Fruit fly (Drosophila melanogaster) whole organism, embryonic: ENCODE measurements around the gene Prp5.
A peak's percentile ranks its signal among the peaks of the same experiment; 100 is the strongest.

Source experiments
- Atf6 ChIP-seq: fragments of 200-800 bp; sonication (Bioruptor generic); IDR thresholded peaks from 2 replicates; pipeline ENCODE4 v1.3.6; 2022; ENCODE audit warnings: missing biosample characterization, missing genetic modification characterization
- B-H2 ChIP-seq: fragments of 200-800 bp; sonication (Bioruptor generic); optimal IDR thresholded peaks from 2 replicates; lab custom pipeline; 2018; ENCODE audit warnings: missing biosample characterization, mild to moderate bottlenecking, missing genetic modification characterization
- CG10274 ChIP-seq: fragments of 200-800 bp; sonication (Bioruptor generic); optimal IDR thresholded peaks from 3 replicates; lab custom pipeline; 2017; ENCODE audit warnings: missing biosample characterization, mild to moderate bottlenecking, missing genetic modification characterization
- CG10654 ChIP-seq: fragments of 200-800 bp; sonication (Bioruptor generic); optimal IDR thresholded peaks from 2 replicates; lab custom pipeline; 2016; ENCODE audit warnings: missing biosample characterization, missing genetic modification characterization
- CG11085 ChIP-seq: fragments of 200-800 bp; sonication (Bioruptor generic); IDR thresholded peaks from 2 replicates; pipeline ENCODE4 v1.3.6; 2022; ENCODE audit warnings: missing biosample characterization, missing genetic modification characterization
- CG12769 ChIP-seq: fragments of 200-800 bp; sonication (Bioruptor generic); optimal IDR thresholded peaks from 2 replicates; lab custom pipeline; 2019; ENCODE audit warnings: missing biosample characterization, mild to moderate bottlenecking, missing genetic modification characterization, moderate library complexity
- CG12942 ChIP-seq: fragments of 200-800 bp; sonication (Bioruptor generic); optimal IDR thresholded peaks from 3 replicates; lab custom pipeline; 2016; ENCODE audit warnings: missing biosample characterization, missing genetic modification characterization
- CG14860 ChIP-seq: fragments of 200-800 bp; sonication (Bioruptor generic); IDR thresholded peaks from 3 replicates; pipeline ENCODE4 v1.3.6; 2022; ENCODE audit warnings: missing biosample characterization, missing genetic modification characterization; ENCODE audit not compliant: partially characterized antibody
- CG15514 ChIP-seq: fragments of 200-800 bp; sonication (Bioruptor generic); optimal IDR thresholded peaks from 3 replicates; lab custom pipeline; 2017; ENCODE audit warnings: missing biosample characterization, missing genetic modification characterization, mild to moderate bottlenecking, moderate library complexity, missing genetic modification reagents
- CG17385 ChIP-seq: fragments of 200-800 bp; sonication (Bioruptor generic); optimal IDR thresholded peaks from 3 replicates; lab custom pipeline; 2018; ENCODE audit warnings: missing biosample characterization, mild to moderate bottlenecking, missing genetic modification characterization
- CG17612 ChIP-seq: fragments of 200-800 bp; sonication (Bioruptor generic); IDR thresholded peaks from 2 replicates; pipeline ENCODE4 v1.3.6; 2022; ENCODE audit warnings: missing biosample characterization, missing genetic modification characterization
- CG2889 ChIP-seq: fragments of 200-800 bp; sonication (Bioruptor generic); IDR thresholded peaks from 3 replicates; pipeline ENCODE4 v1.3.6; 2022; ENCODE audit warnings: missing biosample characterization, missing genetic modification characterization
- CG30431 ChIP-seq: fragments of 200-800 bp; sonication (Bioruptor generic); optimal IDR thresholded peaks from 2 replicates; lab custom pipeline; 2017; ENCODE audit warnings: missing biosample characterization, missing genetic modification characterization
- CG3281 ChIP-seq: fragments of 200-800 bp; sonication (Bioruptor generic); optimal IDR thresholded peaks from 3 replicates; lab custom pipeline; 2017; ENCODE audit warnings: missing biosample characterization, mild to moderate bottlenecking, missing genetic modification characterization
- CG3995 ChIP-seq: fragments of 200-800 bp; sonication (Bioruptor generic); optimal IDR thresholded peaks from 3 replicates; lab custom pipeline; 2016; ENCODE audit warnings: missing biosample characterization, missing genetic modification characterization
- CG4282 ChIP-seq: fragments of 200-800 bp; sonication (Bioruptor generic); optimal IDR thresholded peaks from 2 replicates; lab custom pipeline; 2016; ENCODE audit warnings: missing biosample characterization, missing genetic modification characterization
- CG4328 ChIP-seq: fragments of 200-800 bp; sonication (Bioruptor generic); optimal IDR thresholded peaks from 3 replicates; lab custom pipeline; 2017; ENCODE audit warnings: missing biosample characterization, missing genetic modification reagents, missing genetic modification characterization
- CG4360 ChIP-seq: fragments of 200-800 bp; sonication (Bioruptor generic); IDR thresholded peaks from 2 replicates; pipeline ENCODE4 v1.3.6; 2022; ENCODE audit warnings: missing biosample characterization, missing genetic modification characterization
- CG43689 ChIP-seq: fragments of 200-800 bp; sonication (Bioruptor generic); IDR thresholded peaks from 2 replicates; pipeline ENCODE4 v1.3.6; 2022; ENCODE audit warnings: missing biosample characterization, missing genetic modification characterization
- CG4707 ChIP-seq: fragments of 200-800 bp; sonication (Bioruptor generic); optimal IDR thresholded peaks from 2 replicates; lab custom pipeline; 2018; ENCODE audit warnings: missing biosample characterization, mild to moderate bottlenecking, missing genetic modification characterization, moderate library complexity
- CG5245 ChIP-seq: fragments of 200-800 bp; sonication (Bioruptor generic); optimal IDR thresholded peaks from 3 replicates; lab custom pipeline; 2016; ENCODE audit warnings: missing biosample characterization, missing genetic modification characterization
- CG7372 ChIP-seq: fragments of 200-800 bp; sonication (Bioruptor generic); IDR thresholded peaks from 2 replicates; pipeline ENCODE4 v1.3.6; 2022; ENCODE audit warnings: missing biosample characterization, missing genetic modification characterization
- CG8281 ChIP-seq: fragments of 200-800 bp; sonication (Bioruptor generic); optimal IDR thresholded peaks from 2 replicates; lab custom pipeline; 2018; ENCODE audit warnings: missing biosample characterization, mild to moderate bottlenecking, missing genetic modification characterization, moderate library complexity
- Deaf1 ChIP-seq: fragments of 200-800 bp; optimal IDR thresholded peaks from 3 replicates; lab custom pipeline; 2019; ENCODE audit warnings: missing biosample characterization, mild to moderate bottlenecking, missing genetic modification characterization, moderate library complexity
- Doc3 ChIP-seq: fragments of 200-800 bp; sonication (Bioruptor generic); IDR thresholded peaks from 3 replicates; pipeline ENCODE4 v1.3.6; 2022; ENCODE audit warnings: missing biosample characterization, missing genetic modification characterization; ENCODE audit not compliant: partially characterized antibody
- E2f2 ChIP-seq: fragments of 200-800 bp; sonication (Bioruptor generic); IDR thresholded peaks from 2 replicates; pipeline ENCODE4 v1.3.6; 2022; ENCODE audit warnings: missing biosample characterization, missing genetic modification characterization
- Meics ChIP-seq: fragments of 200-800 bp; sonication (Bioruptor generic); optimal IDR thresholded peaks from 2 replicates; lab custom pipeline; 2017; ENCODE audit warnings: missing biosample characterization, mild to moderate bottlenecking, missing genetic modification characterization
- Poxn ChIP-seq: fragments of 200-800 bp; sonication (Bioruptor generic); IDR thresholded peaks from 2 replicates; pipeline ENCODE4 v1.3.6; 2022; ENCODE audit warnings: missing biosample characterization, missing genetic modification characterization
- Xbp1 ChIP-seq: fragments of 200-800 bp; sonication (Bioruptor generic); optimal IDR thresholded peaks from 3 replicates; lab custom pipeline; 2016; ENCODE audit warnings: missing biosample characterization, mild to moderate bottlenecking, missing genetic modification characterization
- amos ChIP-seq: fragments of 200-800 bp; sonication (Bioruptor generic); IDR thresholded peaks from 2 replicates; pipeline ENCODE4 v1.3.6; 2022; ENCODE audit warnings: missing biosample characterization, missing genetic modification characterization; ENCODE audit not compliant: partially characterized antibody
- caup ChIP-seq: fragments of 200-800 bp; sonication (Bioruptor generic); optimal IDR thresholded peaks from 3 replicates; lab custom pipeline; 2017; ENCODE audit warnings: missing biosample characterization, mild to moderate bottlenecking, missing genetic modification characterization, moderate library complexity; ENCODE audit not compliant: severe bottlenecking
- crp ChIP-seq, 2 experiments: fragments of 200-800 bp; sonication (Bioruptor generic); optimal IDR thresholded peaks; 2 replicates in 1 of 2; 3 replicates in 1 of 2; lab custom pipeline; 2017; ENCODE audit warnings: missing biosample characterization in 2 of 2, missing genetic modification characterization in 2 of 2, mild to moderate bottlenecking in 1 of 2, moderate library complexity in 1 of 2
- dan ChIP-seq: fragments of 200-800 bp; sonication (Bioruptor generic); IDR thresholded peaks from 2 replicates; pipeline ENCODE4 v1.3.6; 2022; ENCODE audit warnings: missing biosample characterization, missing genetic modification characterization
- ftz-f1 ChIP-seq: fragments of 200-800 bp; sonication (Bioruptor generic); optimal IDR thresholded peaks from 2 replicates; lab custom pipeline; 2016; ENCODE audit warnings: missing biosample characterization, missing genetic modification characterization
- gcm ChIP-seq: fragments of 200-800 bp; sonication (Bioruptor generic); optimal IDR thresholded peaks from 2 replicates; lab custom pipeline; 2019; ENCODE audit warnings: missing biosample characterization, mild to moderate bottlenecking, missing genetic modification characterization, moderate library complexity
- gem ChIP-seq: fragments of 200-800 bp; sonication (Bioruptor generic); optimal IDR thresholded peaks from 2 replicates; lab custom pipeline; 2019; ENCODE audit warnings: missing biosample characterization, mild to moderate bottlenecking, missing genetic modification characterization, moderate library complexity
- gsb-n ChIP-seq: fragments of 200-800 bp; sonication (Bioruptor generic); optimal IDR thresholded peaks from 3 replicates; lab custom pipeline; 2018; ENCODE audit warnings: missing biosample characterization, mild to moderate bottlenecking, missing genetic modification characterization
- knrl ChIP-seq: fragments of 200-800 bp; sonication (Bioruptor generic); IDR thresholded peaks from 3 replicates; pipeline ENCODE4 v1.3.6; 2022; ENCODE audit warnings: missing biosample characterization, missing genetic modification characterization; ENCODE audit not compliant: partially characterized antibody
- lov ChIP-seq, 2 experiments: fragments of 200-800 bp in 1 of 2; fragments of >200 bp in 1 of 2; sonication (Bioruptor generic) in 1 of 2; IDR thresholded peaks in 1 of 2; optimal IDR thresholded peaks in 1 of 2; 2 replicates in 1 of 2; 3 replicates in 1 of 2; pipeline versions ENCODE4 v1.3.6 to Lab custom; 2017 to 2022; ENCODE audit warnings: missing biosample characterization in 1 of 2, missing genetic modification characterization in 1 of 2
- nau ChIP-seq: fragments of 200-800 bp; sonication (Bioruptor generic); optimal IDR thresholded peaks from 3 replicates; lab custom pipeline; 2017; ENCODE audit warnings: missing biosample characterization, mild to moderate bottlenecking, missing genetic modification characterization, missing genetic modification reagents
- nmo ChIP-seq: fragments of 200-800 bp; sonication (Bioruptor generic); optimal IDR thresholded peaks from 2 replicates; lab custom pipeline; 2018; ENCODE audit warnings: missing biosample characterization, mild to moderate bottlenecking, missing genetic modification characterization, moderate library complexity
- pb ChIP-seq: fragments of 200-800 bp; sonication (Bioruptor generic); optimal IDR thresholded peaks from 3 replicates; lab custom pipeline; 2016; ENCODE audit warnings: missing biosample characterization, missing genetic modification characterization
- pzg ChIP-seq: fragments of 200-800 bp; sonication (Bioruptor generic); optimal IDR thresholded peaks from 3 replicates; lab custom pipeline; 2018; ENCODE audit warnings: missing biosample characterization, mild to moderate bottlenecking, missing genetic modification characterization, moderate library complexity
- slbo ChIP-seq: fragments of 200-800 bp; sonication (Bioruptor generic); IDR thresholded peaks from 2 replicates; pipeline ENCODE4 v1.3.6; 2022; ENCODE audit warnings: missing biosample characterization, missing genetic modification characterization
- sna ChIP-seq: fragments of 200-800 bp; sonication (Bioruptor generic); IDR thresholded peaks from 2 replicates; pipeline ENCODE4 v1.3.6; 2022; ENCODE audit warnings: missing biosample characterization, missing genetic modification characterization; ENCODE audit not compliant: partially characterized antibody
- ttk ChIP-seq: fragments of 200-800 bp; sonication (Bioruptor generic); IDR thresholded peaks from 2 replicates; pipeline ENCODE4 v2.1.2; 2022; ENCODE audit warnings: missing biosample characterization, missing genetic modification characterization
- zen ChIP-seq: fragments of 200-800 bp; sonication (Bioruptor generic); optimal IDR thresholded peaks from 3 replicates; lab custom pipeline; 2018; ENCODE audit warnings: missing biosample characterization, mild to moderate bottlenecking, missing genetic modification characterization, moderate library complexity

Gene Prp5

DNA sequence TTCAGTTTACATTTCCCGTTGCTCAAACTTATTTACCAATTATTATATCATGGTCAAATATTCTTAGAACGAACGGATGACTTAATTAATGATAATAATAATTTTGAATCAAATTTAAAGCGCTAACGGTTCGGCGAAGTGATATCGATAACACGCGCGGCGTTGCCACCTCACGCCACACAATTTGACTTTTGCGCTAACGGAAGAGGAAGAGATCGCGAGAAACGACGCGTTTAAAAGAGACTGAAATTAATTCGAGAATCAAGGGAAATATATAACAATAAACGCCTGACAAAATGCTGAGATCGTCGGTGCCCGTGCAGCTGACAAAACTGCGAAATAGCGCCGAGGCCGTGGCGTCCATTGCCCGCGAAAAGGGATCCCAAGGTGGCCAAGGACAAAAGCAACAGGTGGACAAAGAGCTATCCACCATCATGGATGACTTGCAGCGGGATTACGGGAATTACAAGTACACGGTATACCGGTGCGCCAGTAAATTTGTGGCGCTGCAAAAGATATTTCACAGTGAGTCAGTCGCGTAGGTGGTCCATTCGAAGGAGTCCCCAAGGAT is 16.7 kb upstream of the Prp5 start, which contains the start of gene dah (continued):
- no peak for TF ChIP-seq CG4707
- peak; percentile 95 for TF ChIP-seq CG17385 (GFP tag; lab: Kevin White, UChicago)
- no peak for TF ChIP-seq CG4328 (GFP tag; lab: Kevin White, UChicago)
- TF ChIP-seq knrl (GFP tag; lab: Robert Waterston, UW), result no peak
- TF ChIP-seq gcm, result no peak
- no peak for TF ChIP-seq nmo (GFP tag; lab: Kevin White, UChicago)
- peak; percentile 29; the same call in 1 of the 2 replicates for TF ChIP-seq amos (GFP tag; lab: Robert Waterston, UW)
- TF ChIP-seq B-H2, result no peak
- TF ChIP-seq CG2889 (GFP tag; lab: Robert Waterston, UW), result no peak
- no peak for TF ChIP-seq caup
- no peak for TF ChIP-seq zen (tag; lab: Kevin White, UChicago)
- TF ChIP-seq nau (GFP tag; lab: Kevin White, UChicago), result no peak
- peak in 1 of 2 experiments; percentile 33 for TF ChIP-seq crp (GFP tag; optimal IDR thresholded peaks at IDR 0.05; lab: Kevin White, UChicago)
- no peak for TF ChIP-seq CG3281 (GFP tag; lab: Kevin White, UChicago)
- TF ChIP-seq Atf6 (GFP tag; lab: Robert Waterston, UW), result no peak
- TF ChIP-seq gsb-n (tag; lab: Kevin White, UChicago), result no peak
- no peak for TF ChIP-seq CG7372
- no peak for TF ChIP-seq CG14860 (GFP tag; lab: Robert Waterston, UW)
- peak; percentile 23; the same call in 1 of the 3 replicates for TF ChIP-seq Doc3 (GFP tag; lab: Robert Waterston, UW)
- TF ChIP-seq lov (optimal IDR thresholded peaks at IDR 0.05; lab: Kevin White, UChicago), result no peak
- TF ChIP-seq lov (GFP tag; IDR thresholded peaks at IDR 0.05; lab: Robert Waterston, UW), result no peak
- no peak for TF ChIP-seq gem (tag; lab: Kevin White, UChicago)
- no peak for TF ChIP-seq CG11085 (GFP tag; lab: Robert Waterston, UW)
- no peak for TF ChIP-seq Deaf1 (tag; lab: Kevin White, UChicago)
- no peak for TF ChIP-seq CG4282 (GFP tag; lab: Kevin White, UChicago)
- no peak for TF ChIP-seq ttk (GFP tag; lab: Robert Waterston, UW)
- TF ChIP-seq CG15514 (GFP tag; lab: Kevin White, UChicago), result peak; percentile 49
- TF ChIP-seq E2f2 (GFP tag; lab: Robert Waterston, UW), result peak; percentile 89
- peak; percentile 56 for TF ChIP-seq pzg (GFP tag; lab: Kevin White, UChicago)
- no peak for TF ChIP-seq CG10274

DNA sequence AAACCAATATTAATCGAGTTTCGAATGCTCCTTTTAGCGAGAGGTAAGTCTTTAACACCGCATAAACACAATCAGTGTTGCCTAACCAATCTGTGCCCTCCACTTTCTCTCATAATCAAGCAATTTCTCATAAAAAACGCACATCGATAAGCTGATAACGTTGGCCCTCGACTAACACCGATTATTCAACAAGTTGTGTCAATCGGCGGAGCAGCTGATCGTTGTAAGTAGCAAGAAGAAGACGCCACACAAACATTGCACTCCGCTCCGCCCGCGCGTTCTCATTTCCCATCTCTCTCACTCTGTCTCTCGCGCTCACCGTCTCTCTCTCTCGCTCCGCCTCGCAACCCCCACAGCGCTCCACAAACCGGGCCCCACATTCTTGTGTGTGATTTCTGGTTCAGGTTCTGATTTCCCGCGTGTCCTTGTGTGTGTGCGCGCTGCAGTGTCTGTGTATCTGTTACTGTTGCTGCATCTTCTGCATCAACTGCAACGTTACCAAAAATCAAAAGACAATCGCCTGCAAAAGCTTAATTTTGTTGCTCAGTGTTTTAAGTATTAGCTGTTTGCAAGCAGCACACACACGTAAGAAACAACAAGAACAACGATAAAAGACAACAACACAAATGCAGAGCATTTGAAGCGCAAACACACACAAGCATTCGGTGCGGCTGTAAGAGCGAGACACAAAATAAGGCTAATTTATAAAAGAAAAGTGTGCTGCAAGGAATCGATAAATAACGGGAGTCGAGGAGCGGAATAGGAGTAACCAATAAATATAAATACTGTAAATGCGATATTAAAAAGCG is 11.7 kb upstream of the Prp5 start, which contains the start of the genes CG9114 and HDAC6:
TSS of gene CG9114 (minus strand) at position 89 of the 809 bp plus-strand sequence.
TSS of gene HDAC6 (plus strand) at position 245 of the 809 bp plus-strand sequence.
- peak; percentile 31 for TF ChIP-seq pb (GFP tag; lab: Kevin White, UChicago)
- no peak for TF ChIP-seq CG30431 (GFP tag; lab: Kevin White, UChicago)
- TF ChIP-seq CG3995, result no peak
- peak; percentile 59 for TF ChIP-seq ftz-f1 (GFP tag; lab: Kevin White, UChicago)
- TF ChIP-seq CG10274, result no peak
- no peak for TF ChIP-seq CG43689 (GFP tag; lab: Robert Waterston, UW)
- TF ChIP-seq CG5245 (GFP tag; lab: Kevin White, UChicago), result no peak
- TF ChIP-seq Poxn, result no peak
- TF ChIP-seq sna (GFP tag; lab: Robert Waterston, UW), result peak; percentile 93
- TF ChIP-seq CG4360 (GFP tag; lab: Robert Waterston, UW), result peak; percentile 57
- TF ChIP-seq CG10654 (GFP tag; lab: Kevin White, UChicago), result no peak
- TF ChIP-seq Atf6 (GFP tag; lab: Robert Waterston, UW), result no peak
- no peak for TF ChIP-seq CG8281 (tag; lab: Kevin White, UChicago)
- no peak for TF ChIP-seq dan (GFP tag; lab: Robert Waterston, UW)
- TF ChIP-seq Meics (GFP tag; lab: Kevin White, UChicago), result peak; percentile 27
- TF ChIP-seq crp (GFP tag; optimal IDR thresholded peaks at IDR 0.05; lab: Kevin White, UChicago), result peak; percentile 22 to 90
- no peak for TF ChIP-seq CG17612 (GFP tag; lab: Robert Waterston, UW)
- TF ChIP-seq slbo (GFP tag; lab: Robert Waterston, UW), result no peak; the same call in 1 of the 2 replicates
- TF ChIP-seq Xbp1, result no peak
- TF ChIP-seq CG12769, result peak; percentile 78
- TF ChIP-seq CG12942 (GFP tag; lab: Kevin White, UChicago), result no peak
